Worm (Caenorhabditis elegans) whole organism, late embryonic: Measurements from ENCODE around the gene ckk-1.

Source experiments
- C08G9.2 ChIP-seq: sonication (generic microtip); optimal IDR thresholded peaks from 2 replicates; lab custom pipeline; 2016; ENCODE audit warnings: mild to moderate bottlenecking, missing genetic modification characterization, moderate library complexity, missing compliant biosample characterization
- T23F11.4 ChIP-seq: fragments of 200-800 bp; sonication (Bioruptor generic); optimal IDR thresholded peaks from 2 replicates; lab custom pipeline; 2018; ENCODE audit warnings: mild to moderate bottlenecking, missing genetic modification characterization, missing compliant biosample characterization
- ama-1 ChIP-seq: fragments of 150-350 bp; optimal IDR thresholded peaks from 2 replicates; lab custom pipeline; 2014
- ceh-14 ChIP-seq: sonication (generic microtip); optimal IDR thresholded peaks from 2 replicates; lab custom pipeline; 2016; ENCODE audit warnings: missing genotype, missing genetic modification characterization, missing compliant biosample characterization
- ceh-18 ChIP-seq: sonication (generic microtip); optimal IDR thresholded peaks from 2 replicates; lab custom pipeline; 2016; ENCODE audit warnings: missing genetic modification characterization, missing compliant biosample characterization
- ceh-2 ChIP-seq: sonication (generic microtip); optimal IDR thresholded peaks from 2 replicates; lab custom pipeline; 2016; ENCODE audit warnings: missing genotype, missing genetic modification characterization, missing compliant biosample characterization
- ceh-24 ChIP-seq: sonication (generic microtip); optimal IDR thresholded peaks from 2 replicates; lab custom pipeline; 2016; ENCODE audit warnings: mild to moderate bottlenecking, missing genetic modification characterization, missing compliant biosample characterization
- ceh-34 ChIP-seq: sonication (generic microtip); optimal IDR thresholded peaks from 2 replicates; lab custom pipeline; 2016; ENCODE audit warnings: mild to moderate bottlenecking, missing genetic modification characterization, missing compliant biosample characterization
- ceh-45 ChIP-seq: fragments of 200-800 bp; sonication (Bioruptor generic); IDR thresholded peaks from 2 replicates; pipeline ENCODE4 v1.3.6; 2022; ENCODE audit warnings: missing genetic modification reagents, missing genetic modification characterization, missing compliant biosample characterization
- ceh-48 ChIP-seq: sonication (generic microtip); optimal IDR thresholded peaks from 2 replicates; lab custom pipeline; 2016; ENCODE audit warnings: missing genetic modification characterization, inconsistent platforms, missing compliant biosample characterization
- ceh-6 ChIP-seq: fragments of 200-800 bp; sonication (Bioruptor generic); optimal IDR thresholded peaks from 2 replicates; lab custom pipeline; 2018; ENCODE audit warnings: mild to moderate bottlenecking, missing genetic modification characterization, missing compliant biosample characterization
- che-1 ChIP-seq: sonication (generic microtip); optimal IDR thresholded peaks from 2 replicates; lab custom pipeline; 2016; ENCODE audit warnings: mild to moderate bottlenecking, missing genetic modification characterization, missing compliant biosample characterization
- dmd-4 ChIP-seq: sonication (generic microtip); optimal IDR thresholded peaks from 2 replicates; lab custom pipeline; 2016; ENCODE audit warnings: borderline replicate concordance, missing genetic modification characterization, missing compliant biosample characterization
- dve-1 ChIP-seq: sonication (generic microtip); optimal IDR thresholded peaks from 2 replicates; lab custom pipeline; 2017; ENCODE audit warnings: antibody characterized with exemption, mild to moderate bottlenecking, missing genetic modification characterization, missing compliant biosample characterization
- elt-2 ChIP-seq: sonication (generic microtip); optimal IDR thresholded peaks from 2 replicates; lab custom pipeline; 2016; ENCODE audit warnings: missing genetic modification reagents, missing genetic modification characterization, missing compliant biosample characterization
- elt-4 ChIP-seq: sonication (generic microtip); optimal IDR thresholded peaks from 2 replicates; lab custom pipeline; 2016; ENCODE audit warnings: missing genetic modification characterization, missing compliant biosample characterization
- ets-4 ChIP-seq: sonication (generic microtip); optimal IDR thresholded peaks from 2 replicates; lab custom pipeline; 2016; ENCODE audit warnings: missing genetic modification characterization, missing compliant biosample characterization
- eyg-1 ChIP-seq: sonication (generic microtip); optimal IDR thresholded peaks from 2 replicates; lab custom pipeline; 2016; ENCODE audit warnings: missing genotype, missing genetic modification characterization, missing compliant biosample characterization
- fax-1 ChIP-seq: sonication (generic microtip); optimal IDR thresholded peaks from 2 replicates; lab custom pipeline; 2016; ENCODE audit warnings: missing genotype, missing genetic modification characterization, missing compliant biosample characterization
- fkh-6 ChIP-seq: sonication (generic microtip); optimal IDR thresholded peaks from 2 replicates; lab custom pipeline; 2016; ENCODE audit warnings: missing genetic modification characterization, missing compliant biosample characterization
- hlh-15 ChIP-seq: sonication (generic microtip); optimal IDR thresholded peaks from 2 replicates; lab custom pipeline; 2016; ENCODE audit warnings: missing genetic modification characterization, missing compliant biosample characterization
- hlh-6 ChIP-seq: sonication (generic microtip); optimal IDR thresholded peaks from 2 replicates; lab custom pipeline; 2016; ENCODE audit warnings: missing genotype, missing genetic modification characterization, missing compliant biosample characterization
- hlh-8 ChIP-seq: sonication (generic microtip); optimal IDR thresholded peaks from 2 replicates; lab custom pipeline; 2016; ENCODE audit warnings: missing genotype, missing genetic modification characterization, missing compliant biosample characterization
- lim-6 ChIP-seq: sonication (generic microtip); optimal IDR thresholded peaks from 2 replicates; lab custom pipeline; 2016; ENCODE audit warnings: missing genetic modification characterization, missing compliant biosample characterization
- lin-11 ChIP-seq: fragments of 200-800 bp; sonication (Bioruptor generic); optimal IDR thresholded peaks from 2 replicates; lab custom pipeline; 2018; ENCODE audit warnings: mild to moderate bottlenecking, missing genetic modification characterization, missing compliant biosample characterization
- madf-2 ChIP-seq: sonication (generic microtip); optimal IDR thresholded peaks from 2 replicates; lab custom pipeline; 2017; ENCODE audit warnings: missing genetic modification characterization, missing compliant biosample characterization
- mec-3 ChIP-seq: sonication (generic microtip); optimal IDR thresholded peaks from 2 replicates; lab custom pipeline; 2016; ENCODE audit warnings: borderline replicate concordance, missing genetic modification characterization, missing compliant biosample characterization
- nfya-1 ChIP-seq: sonication (generic microtip); optimal IDR thresholded peaks from 2 replicates; lab custom pipeline; 2017; ENCODE audit warnings: missing genetic modification characterization, mild to moderate bottlenecking, missing compliant biosample characterization, antibody characterized with exemption, moderate library complexity
- nhr-11 ChIP-seq: fragments of 150-350 bp; optimal IDR thresholded peaks from 2 replicates; lab custom pipeline; 2014; ENCODE audit warnings: missing biosample characterization, missing genetic modification characterization
- nhr-232 ChIP-seq: sonication (generic microtip); optimal IDR thresholded peaks from 2 replicates; lab custom pipeline; 2016; ENCODE audit warnings: missing genetic modification characterization, missing compliant biosample characterization
- npax-4 ChIP-seq: sonication (generic microtip); optimal IDR thresholded peaks from 2 replicates; lab custom pipeline; 2016; ENCODE audit warnings: missing genetic modification characterization, missing compliant biosample characterization
- pag-3 ChIP-seq: sonication (generic microtip); optimal IDR thresholded peaks from 2 replicates; lab custom pipeline; 2016; ENCODE audit warnings: missing compliant biosample characterization, missing genetic modification characterization, borderline replicate concordance
- pat-9 ChIP-seq: fragments of 200-800 bp; sonication (Bioruptor generic); optimal IDR thresholded peaks from 2 replicates; lab custom pipeline; 2018; ENCODE audit warnings: mild to moderate bottlenecking, missing genetic modification characterization, moderate library complexity, missing compliant biosample characterization
- pax-1 ChIP-seq: fragments of 150-350 bp; optimal IDR thresholded peaks from 2 replicates; lab custom pipeline; 2014; ENCODE audit warnings: missing biosample characterization, missing genetic modification characterization
- pha-2 ChIP-seq: sonication (generic microtip); optimal IDR thresholded peaks from 2 replicates; lab custom pipeline; 2017; ENCODE audit warnings: mild to moderate bottlenecking, missing genetic modification characterization, missing compliant biosample characterization
- pros-1 ChIP-seq: fragments of 150-350 bp; optimal IDR thresholded peaks from 2 replicates; lab custom pipeline; 2014; ENCODE audit warnings: missing biosample characterization, missing genetic modification reagents, missing genetic modification characterization
- sox-4 ChIP-seq: sonication (generic microtip); optimal IDR thresholded peaks from 2 replicates; lab custom pipeline; 2017; ENCODE audit warnings: mild to moderate bottlenecking, missing genetic modification characterization, inconsistent platforms, missing compliant biosample characterization
- syd-9 ChIP-seq: sonication (generic microtip); optimal IDR thresholded peaks from 2 replicates; lab custom pipeline; 2016; ENCODE audit warnings: mild to moderate bottlenecking, missing genetic modification characterization, moderate library complexity, missing compliant biosample characterization
- tbx-2 ChIP-seq: sonication (generic microtip); optimal IDR thresholded peaks from 2 replicates; lab custom pipeline; 2016; ENCODE audit warnings: missing genetic modification characterization, missing compliant biosample characterization
- tbx-7 ChIP-seq: sonication (generic microtip); optimal IDR thresholded peaks from 2 replicates; lab custom pipeline; 2016; ENCODE audit warnings: missing genotype, missing genetic modification characterization, missing compliant biosample characterization
- unc-3 ChIP-seq, 2 experiments: fragments of 200-800 bp in 1 of 2; sonication (Bioruptor generic) in 1 of 2; sonication (generic microtip) in 1 of 2; conservative IDR thresholded peaks in 1 of 2; optimal IDR thresholded peaks in 1 of 2; 2 replicates each; pipeline versions ENCODE4 v1.3.6 to Lab custom; 2016 to 2022; ENCODE audit warnings: missing compliant biosample characterization in 2 of 2, missing genetic modification characterization in 2 of 2, missing genetic modification reagents in 1 of 2
- unc-42 ChIP-seq: sonication (generic microtip); optimal IDR thresholded peaks from 2 replicates; lab custom pipeline; 2016; ENCODE audit warnings: missing genotype, missing genetic modification characterization, missing compliant biosample characterization
- unc-55 ChIP-seq: sonication (generic microtip); optimal IDR thresholded peaks from 2 replicates; lab custom pipeline; 2017; ENCODE audit warnings: missing biosample characterization, missing genetic modification reagents, missing genetic modification characterization
- unc-86 ChIP-seq: sonication (generic microtip); optimal IDR thresholded peaks from 2 replicates; lab custom pipeline; 2016; ENCODE audit warnings: missing genetic modification characterization, missing compliant biosample characterization
- zip-5 ChIP-seq: sonication (generic microtip); optimal IDR thresholded peaks from 2 replicates; lab custom pipeline; 2016; ENCODE audit warnings: missing genetic modification characterization, missing compliant biosample characterization

The ckk-1 gene

ce11 chrIII:5601999-5602398 lies 33.3 kb upstream of the ckk-1 start (continued):
- TF ChIP-seq npax-4 (tag; lab: Kevin White, UChicago) (peak; percentile 85), mec-3 (tag; lab: Kevin White, UChicago) (peak; percentile 35), ceh-6 (peak; percentile 98), pag-3 (tag; lab: Kevin White, UChicago) (no peak), ceh-24 (tag; lab: Kevin White, UChicago) (peak; percentile 80), tbx-7 (tag; lab: Kevin White, UChicago) (peak; percentile 72), ceh-45 (GFP tag; lab: Robert Waterston, UW) (peak; percentile 93), lim-6 (tag; lab: Kevin White, UChicago) (peak; percentile 51), nhr-11 (tag; lab: Kevin White, UChicago) (no peak), pros-1 (tag; lab: Kevin White, UChicago) (peak; percentile 19), eyg-1 (tag; lab: Kevin White, UChicago) (peak; percentile 91), nhr-232 (tag; lab: Kevin White, UChicago) (peak; percentile 95), ama-1 (lab: Kevin White, UChicago) (no peak), unc-86 (tag; lab: Kevin White, UChicago) (peak; percentile 92), pax-1 (tag; lab: Kevin White, UChicago) (no peak), elt-4 (no peak), dmd-4 (peak; percentile 83), lin-11 (peak; percentile 91), sox-4 (tag; lab: Kevin White, UChicago) (peak; percentile 91), T23F11.4 (peak; percentile 91), pha-2 (peak; percentile 91), nfya-1 (tag; lab: Kevin White, UChicago) (peak; percentile 64), ceh-18 (peak; percentile 90), ceh-14 (tag; lab: Kevin White, UChicago) (peak; percentile 84), syd-9 (peak; percentile 82), ets-4 (tag; lab: Kevin White, UChicago) (peak; percentile 85), fax-1 (peak; percentile 72), unc-42 (tag; lab: Kevin White, UChicago) (no peak), tbx-2 (peak; percentile 90), elt-2 (tag; lab: Kevin White, UChicago) (peak; percentile 95), zip-5 (tag; lab: Kevin White, UChicago) (peak; percentile 77), ceh-34 (tag; lab: Kevin White, UChicago) (peak; percentile 88), unc-55 (GFP tag; lab: Kevin White, UChicago) (no peak), dve-1 (tag; lab: Kevin White, UChicago) (peak; percentile 93), C08G9.2 (peak; percentile 78), madf-2 (tag; lab: Kevin White, UChicago) (peak; percentile 86), pat-9 (tag; lab: Kevin White, UChicago) (peak; percentile 97), che-1 (tag; lab: Kevin White, UChicago) (peak; percentile 90), hlh-15 (tag; lab: Kevin White, UChicago) (peak; percentile 36), hlh-6 (peak; percentile 98), hlh-8 (tag; lab: Kevin White, UChicago) (peak; percentile 71), fkh-6 (tag; lab: Kevin White, UChicago) (peak; percentile 91), ceh-48 (tag; lab: Kevin White, UChicago) (peak; percentile 82), unc-3 (GFP tag; conservative IDR thresholded peaks at IDR 0.05; lab: Robert Waterston, UW) (peak; percentile 80), unc-3 (tag; optimal IDR thresholded peaks at IDR 0.05; lab: Kevin White, UChicago) (peak; percentile 71), ceh-2 (tag; lab: Kevin White, UChicago) (peak; percentile 83)
